Fruit fly (Drosophila melanogaster) whole organism, embryonic: ENCODE measurements around the gene Sam-S.

Experiments used
- Aef1 ChIP-seq: fragments of 200-800 bp; sonication (Bioruptor generic); IDR thresholded peaks from 3 replicates; pipeline ENCODE4 v1.3.6; 2022; ENCODE audit warnings: missing biosample characterization, missing genetic modification characterization
- Awh ChIP-seq: fragments of 200-800 bp; sonication (Bioruptor generic); IDR thresholded peaks from 2 replicates; pipeline ENCODE4, ENCODE4 v1.3.6; 2022; ENCODE audit warnings: missing biosample characterization, missing genetic modification characterization
- CG10462 ChIP-seq: fragments of 200-800 bp; sonication (Bioruptor generic); optimal IDR thresholded peaks from 2 replicates; lab custom pipeline; 2016; ENCODE audit warnings: missing biosample characterization, missing genetic modification characterization
- CG10979 ChIP-seq: fragments of 200-800 bp; sonication (Bioruptor generic); optimal IDR thresholded peaks from 2 replicates; lab custom pipeline; 2018; ENCODE audit warnings: missing biosample characterization, mild to moderate bottlenecking, missing genetic modification characterization, moderate library complexity
- CG11085 ChIP-seq: fragments of 200-800 bp; sonication (Bioruptor generic); IDR thresholded peaks from 2 replicates; pipeline ENCODE4 v1.3.6; 2022; ENCODE audit warnings: missing biosample characterization, missing genetic modification characterization
- CG12391 ChIP-seq: fragments of 200-800 bp; sonication (Bioruptor generic); optimal IDR thresholded peaks from 3 replicates; lab custom pipeline; 2018; ENCODE audit warnings: missing biosample characterization, mild to moderate bottlenecking, missing genetic modification characterization, moderate library complexity
- CG14014 ChIP-seq: fragments of 200-800 bp; sonication (Bioruptor generic); IDR thresholded peaks from 2 replicates; pipeline ENCODE4 v1.3.6; 2022; ENCODE audit warnings: missing biosample characterization, missing genetic modification characterization
- CG15269 ChIP-seq: fragments of 200-800 bp; sonication (Bioruptor generic); optimal IDR thresholded peaks from 2 replicates; lab custom pipeline; 2018; ENCODE audit warnings: missing biosample characterization, mild to moderate bottlenecking, missing genetic modification characterization, moderate library complexity
- CG1529 ChIP-seq: fragments of 200-800 bp; sonication (Bioruptor generic); optimal IDR thresholded peaks from 3 replicates; lab custom pipeline; 2018; ENCODE audit warnings: missing biosample characterization, missing genetic modification characterization
- CG17385 ChIP-seq: fragments of 200-800 bp; sonication (Bioruptor generic); optimal IDR thresholded peaks from 3 replicates; lab custom pipeline; 2018; ENCODE audit warnings: missing biosample characterization, mild to moderate bottlenecking, missing genetic modification characterization
- CG17568 ChIP-seq: fragments of 200-800 bp; sonication (Bioruptor generic); optimal IDR thresholded peaks from 2 replicates; lab custom pipeline; 2018; ENCODE audit warnings: missing biosample characterization, mild to moderate bottlenecking, missing genetic modification characterization, moderate library complexity
- CG2678 ChIP-seq: fragments of 200-800 bp; sonication (Bioruptor generic); optimal IDR thresholded peaks from 3 replicates; lab custom pipeline; 2019; ENCODE audit warnings: missing biosample characterization, mild to moderate bottlenecking, missing genetic modification characterization, moderate library complexity
- CG3065 ChIP-seq: fragments of 200-800 bp; sonication (Bioruptor generic); optimal IDR thresholded peaks from 2 replicates; lab custom pipeline; 2016; ENCODE audit warnings: missing biosample characterization, missing genetic modification characterization
- CG34422 ChIP-seq: fragments of 200-800 bp; sonication (Bioruptor generic); IDR thresholded peaks from 3 replicates; pipeline ENCODE4 v1.3.6; 2022; ENCODE audit warnings: missing biosample characterization, missing genetic modification characterization
- CG4707 ChIP-seq: fragments of 200-800 bp; sonication (Bioruptor generic); optimal IDR thresholded peaks from 2 replicates; lab custom pipeline; 2018; ENCODE audit warnings: missing biosample characterization, mild to moderate bottlenecking, missing genetic modification characterization, moderate library complexity
- CG6254 ChIP-seq: fragments of 200-800 bp; sonication (Bioruptor generic); optimal IDR thresholded peaks from 3 replicates; lab custom pipeline; 2017; ENCODE audit warnings: mild to moderate bottlenecking, missing biosample characterization, missing genetic modification reagents, missing genetic modification characterization
- CG7271 ChIP-seq: fragments of 200-800 bp; sonication (Bioruptor generic); optimal IDR thresholded peaks from 2 replicates; lab custom pipeline; 2018; ENCODE audit warnings: missing biosample characterization, mild to moderate bottlenecking, missing genetic modification characterization, moderate library complexity
- CG9817 ChIP-seq: fragments of 200-800 bp; sonication (Bioruptor generic); optimal IDR thresholded peaks from 2 replicates; lab custom pipeline; 2018; ENCODE audit warnings: missing biosample characterization, mild to moderate bottlenecking, missing genetic modification characterization, moderate library complexity
- Camta ChIP-seq: fragments of 200-800 bp; sonication (Bioruptor generic); optimal IDR thresholded peaks from 2 replicates; lab custom pipeline; 2016; ENCODE audit warnings: missing biosample characterization, missing genetic modification characterization
- CrebB ChIP-seq: fragments of 200-800 bp; sonication (Bioruptor generic); optimal IDR thresholded peaks from 3 replicates; lab custom pipeline; 2018; ENCODE audit warnings: missing biosample characterization, mild to moderate bottlenecking, missing genetic modification characterization
- D19A ChIP-seq: fragments of 200-800 bp; optimal IDR thresholded peaks from 3 replicates; lab custom pipeline; 2019; ENCODE audit warnings: missing biosample characterization, mild to moderate bottlenecking, missing genetic modification characterization, moderate library complexity
- Deaf1 ChIP-seq: fragments of 200-800 bp; optimal IDR thresholded peaks from 3 replicates; lab custom pipeline; 2019; ENCODE audit warnings: missing biosample characterization, mild to moderate bottlenecking, missing genetic modification characterization, moderate library complexity
- Dref ChIP-seq: fragments of 200-800 bp; sonication (Bioruptor generic); IDR thresholded peaks from 2 replicates; pipeline ENCODE4 v1.3.6; 2022; ENCODE audit warnings: missing biosample characterization, missing genetic modification characterization
- ERR ChIP-seq: fragments of 200-800 bp; sonication (Bioruptor generic); optimal IDR thresholded peaks from 2 replicates; lab custom pipeline; 2016; ENCODE audit warnings: missing biosample characterization, missing genetic modification characterization
- H15 ChIP-seq: fragments of 200-800 bp; sonication (Bioruptor generic); IDR thresholded peaks from 3 replicates; pipeline ENCODE4 v1.3.6; 2022; ENCODE audit warnings: missing biosample characterization, missing genetic modification characterization
- Hmx ChIP-seq: fragments of 200-800 bp; sonication (Bioruptor generic); optimal IDR thresholded peaks from 2 replicates; lab custom pipeline; 2016; ENCODE audit warnings: missing biosample characterization, missing genetic modification characterization
- Hr51 ChIP-seq, 2 experiments: fragments of 200-800 bp; sonication (Bioruptor generic); optimal IDR thresholded peaks; 2 replicates in 1 of 2; 3 replicates in 1 of 2; lab custom pipeline; 2016 to 2018; ENCODE audit warnings: missing biosample characterization in 2 of 2, missing genetic modification characterization in 2 of 2, mild to moderate bottlenecking in 1 of 2, moderate library complexity in 1 of 2
- Hr78 ChIP-seq, 2 experiments: fragments of 200-800 bp in 1 of 2; fragments of >200 bp in 1 of 2; sonication (Bioruptor generic) in 1 of 2; optimal IDR thresholded peaks; 2 replicates each; lab custom pipeline; 2017 to 2019; ENCODE audit warnings: missing biosample characterization in 2 of 2, missing genetic modification characterization in 2 of 2, mild to moderate bottlenecking in 1 of 2, moderate library complexity in 1 of 2
- chif ChIP-seq, 2 experiments: fragments of 200-800 bp; sonication (Bioruptor generic); optimal IDR thresholded peaks; 3 replicates each; lab custom pipeline; 2016; ENCODE audit warnings: missing biosample characterization in 2 of 2, missing genetic modification characterization in 2 of 2
- chinmo ChIP-seq: fragments of 200-800 bp; sonication (Bioruptor generic); IDR thresholded peaks from 4 replicates; pipeline ENCODE4 v1.3.6; 2022; ENCODE audit warnings: missing biosample characterization, missing genetic modification characterization; ENCODE audit not compliant: partially characterized antibody
- fd102C ChIP-seq: fragments of 200-800 bp; sonication (Bioruptor generic); optimal IDR thresholded peaks from 2 replicates; lab custom pipeline; 2018; ENCODE audit warnings: missing biosample characterization, mild to moderate bottlenecking, missing genetic modification characterization, moderate library complexity
- fu2 ChIP-seq: fragments of 200-800 bp; sonication (Bioruptor generic); optimal IDR thresholded peaks from 2 replicates; lab custom pipeline; 2016; ENCODE audit warnings: missing biosample characterization, missing genetic modification characterization
- gsb ChIP-seq: fragments of 200-800 bp; sonication (Bioruptor generic); IDR thresholded peaks from 2 replicates; pipeline ENCODE4 v1.3.6; 2022; ENCODE audit warnings: missing biosample characterization, missing genetic modification characterization
- hbn ChIP-seq: fragments of 200-800 bp; sonication (Bioruptor generic); IDR thresholded peaks from 2 replicates; pipeline ENCODE4 v1.3.6; 2022; ENCODE audit warnings: missing biosample characterization, missing genetic modification characterization; ENCODE audit not compliant: partially characterized antibody
- kay ChIP-seq: fragments of 200-800 bp; sonication (Bioruptor generic); optimal IDR thresholded peaks from 2 replicates; lab custom pipeline; 2016; ENCODE audit warnings: missing biosample characterization, missing genetic modification characterization
- nmo ChIP-seq: fragments of 200-800 bp; sonication (Bioruptor generic); optimal IDR thresholded peaks from 2 replicates; lab custom pipeline; 2018; ENCODE audit warnings: missing biosample characterization, mild to moderate bottlenecking, missing genetic modification characterization, moderate library complexity
- pita ChIP-seq: fragments of 200-800 bp; sonication (Bioruptor generic); optimal IDR thresholded peaks from 2 replicates; lab custom pipeline; 2017; ENCODE audit warnings: missing biosample characterization, mild to moderate bottlenecking, missing genetic modification characterization
- row ChIP-seq: fragments of 200-800 bp; sonication (Bioruptor generic); IDR thresholded peaks from 3 replicates; pipeline ENCODE4 v1.3.6; 2022; ENCODE audit warnings: missing biosample characterization, missing genetic modification characterization
- sens ChIP-seq: fragments of 200-800 bp; sonication (Bioruptor generic); peaks from one replicate; lab custom pipeline; 2016; ENCODE audit warnings: missing biosample characterization, missing genetic modification characterization
- sr ChIP-seq: fragments of 200-800 bp; sonication (Bioruptor generic); IDR thresholded peaks from 3 replicates; pipeline ENCODE4 v1.3.6; 2022; ENCODE audit warnings: missing biosample characterization, missing genetic modification characterization
- sug ChIP-seq: fragments of 200-800 bp; optimal IDR thresholded peaks from 2 replicates; lab custom pipeline; 2019; ENCODE audit warnings: missing biosample characterization, mild to moderate bottlenecking, missing genetic modification characterization, moderate library complexity
- tgo ChIP-seq: fragments of 200-800 bp; sonication (Bioruptor generic); IDR thresholded peaks from 3 replicates; pipeline ENCODE4 v1.3.6; 2022; ENCODE audit warnings: missing biosample characterization, missing genetic modification characterization
- tll ChIP-seq, 2 experiments: fragments of 200-800 bp in 1 of 2; fragments of >200 bp in 1 of 2; sonication (Bioruptor generic) in 1 of 2; optimal IDR thresholded peaks; 2 replicates each; lab custom pipeline; 2017 to 2019; ENCODE audit warnings: missing biosample characterization in 2 of 2, missing genetic modification characterization in 2 of 2, mild to moderate bottlenecking in 1 of 2, moderate library complexity in 1 of 2
- tna ChIP-seq: fragments of 200-800 bp; sonication (Bioruptor generic); IDR thresholded peaks from 2 replicates; pipeline ENCODE4 v1.3.6; 2022; ENCODE audit warnings: missing biosample characterization, missing genetic modification characterization; ENCODE audit not compliant: partially characterized antibody
- vfl ChIP-seq: fragments of 200-800 bp; sonication (Bioruptor generic); optimal IDR thresholded peaks from 2 replicates; lab custom pipeline; 2016; ENCODE audit warnings: missing biosample characterization, missing genetic modification characterization
- vnd ChIP-seq: fragments of 200-800 bp; sonication (Bioruptor generic); IDR thresholded peaks from 3 replicates; pipeline ENCODE4 v1.3.6; 2022; ENCODE audit warnings: missing biosample characterization, missing genetic modification characterization; ENCODE audit not compliant: partially characterized antibody
- vvl ChIP-seq: fragments of 200-800 bp; sonication (Bioruptor generic); IDR thresholded peaks from 2 replicates; pipeline ENCODE4 v1.3.6; 2022; ENCODE audit warnings: missing biosample characterization, missing genetic modification characterization

Sam-S gene

DNA sequence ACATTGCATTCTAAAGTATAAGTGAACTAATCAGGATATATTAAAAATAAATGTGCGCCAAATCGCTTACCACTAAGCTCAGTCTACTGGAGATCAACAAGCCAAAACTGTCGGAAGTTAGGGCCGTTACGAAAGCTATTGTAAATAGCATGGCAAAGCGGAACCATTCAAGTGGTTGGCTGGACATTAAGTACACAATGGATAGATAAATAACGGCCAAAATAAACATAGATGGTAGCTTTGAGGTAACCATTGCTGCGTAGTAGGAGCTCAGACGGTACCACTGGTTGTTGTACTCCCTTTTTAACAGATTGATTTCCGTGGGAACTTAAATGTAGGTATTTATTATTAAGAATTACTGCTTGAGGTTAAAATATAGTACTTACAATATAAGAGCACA is 11.0 kb downstream of the Sam-S start (continued):
- TF ChIP-seq Hmx (GFP tag; lab: Kevin White, UChicago): no peak
- TF ChIP-seq tna (GFP tag; lab: Robert Waterston, UW): no peak
- TF ChIP-seq sug (tag; lab: Kevin White, UChicago): no peak
- TF ChIP-seq Hr51 (GFP tag; optimal IDR thresholded peaks at IDR 0.05; lab: Kevin White, UChicago): no peak
- peak; percentile 22 for TF ChIP-seq CG4707 (GFP tag; lab: Kevin White, UChicago)
- TF ChIP-seq CG10462 (GFP tag; lab: Kevin White, UChicago): no peak
- TF ChIP-seq vfl (GFP tag; lab: Kevin White, UChicago): no peak
- TF ChIP-seq CG2678 (tag; lab: Kevin White, UChicago): peak; percentile 58
- TF ChIP-seq chif (GFP tag; optimal IDR thresholded peaks at IDR 0.05; lab: Kevin White, UChicago): peak in 1 of 2 experiments; percentile 3
- TF ChIP-seq Awh (GFP tag; lab: Robert Waterston, UW): peak; percentile 49; the same call in 1 of the 2 replicates
- no peak for TF ChIP-seq CG11085 (GFP tag; lab: Robert Waterston, UW)
- TF ChIP-seq kay (GFP tag; lab: Kevin White, UChicago): no peak
- TF ChIP-seq fu2 (GFP tag; lab: Kevin White, UChicago): no peak
- no peak for TF ChIP-seq CG1529 (GFP tag; lab: Kevin White, UChicago)
- no peak for TF ChIP-seq CG12391 (tag; lab: Kevin White, UChicago)
- no peak for TF ChIP-seq Hr78 (GFP tag; optimal IDR thresholded peaks at IDR 0.05; lab: Kevin White, UChicago)
- no peak for TF ChIP-seq CG3065 (GFP tag; lab: Kevin White, UChicago)
- no peak for TF ChIP-seq tll (GFP tag; optimal IDR thresholded peaks at IDR 0.05; lab: Kevin White, UChicago)
- peak; percentile 20 for TF ChIP-seq CrebB (tag; lab: Kevin White, UChicago)
- no peak for TF ChIP-seq vnd
- TF ChIP-seq CG17385 (GFP tag; lab: Kevin White, UChicago): peak; percentile 4
- no peak for TF ChIP-seq sr (GFP tag; lab: Robert Waterston, UW)

dm6 chr2L:120492-121455 is 14.1 kb downstream of the Sam-S start:
- 0 out of 3 replicates have a peak, but pooled peaks have one; percentile 9 for TF ChIP-seq CG34422 (GFP tag; lab: Robert Waterston, UW)
- TF ChIP-seq hbn (GFP tag; lab: Robert Waterston, UW): no peak
- no peak for TF ChIP-seq CG9817
- no peak for TF ChIP-seq CG14014 (GFP tag; lab: Robert Waterston, UW)
- TF ChIP-seq tgo: no peak
- no peak for TF ChIP-seq H15 (GFP tag; lab: Robert Waterston, UW)
- peak; percentile 90 for TF ChIP-seq D19A
- TF ChIP-seq vvl (GFP tag; lab: Robert Waterston, UW): peak; percentile 41; the same call in 1 of the 2 replicates
- no peak for TF ChIP-seq pita (GFP tag; lab: Kevin White, UChicago)
- no peak for TF ChIP-seq Dref (GFP tag; lab: Robert Waterston, UW)
- peak; percentile 58 for TF ChIP-seq Deaf1
- TF ChIP-seq CG10979: no peak
- no peak for TF ChIP-seq Aef1
- peak; percentile 3 for TF ChIP-seq CG6254 (GFP tag; lab: Kevin White, UChicago)
- 0 out of 4 replicates have a peak, but pooled peaks have one; percentile 51 for TF ChIP-seq chinmo (GFP tag; lab: Robert Waterston, UW)
- no peak for TF ChIP-seq Camta (GFP tag; lab: Kevin White, UChicago)
- peak; percentile 75 for TF ChIP-seq row (GFP tag; lab: Robert Waterston, UW)
- TF ChIP-seq CG15269: peak; percentile 7
- no peak for TF ChIP-seq nmo (GFP tag; lab: Kevin White, UChicago)
- TF ChIP-seq gsb (GFP tag; lab: Robert Waterston, UW): no peak
- TF ChIP-seq fd102C (GFP tag; lab: Kevin White, UChicago): no peak
- peak in 1 of 2 experiments; percentile 52 for TF ChIP-seq Hr78 (GFP tag; optimal IDR thresholded peaks at IDR 0.05; lab: Kevin White, UChicago)
- peak; percentile 2 for TF ChIP-seq CG17568 (GFP tag; lab: Kevin White, UChicago)
- TF ChIP-seq ERR (GFP tag; lab: Kevin White, UChicago): no peak
- no peak for TF ChIP-seq CG7271
- peak; percentile 88 for TF ChIP-seq sens (GFP tag; lab: Kevin White, UChicago)
